Worm (Caenorhabditis elegans): ENCODE data around the gene T01H3.5.

DNA sequence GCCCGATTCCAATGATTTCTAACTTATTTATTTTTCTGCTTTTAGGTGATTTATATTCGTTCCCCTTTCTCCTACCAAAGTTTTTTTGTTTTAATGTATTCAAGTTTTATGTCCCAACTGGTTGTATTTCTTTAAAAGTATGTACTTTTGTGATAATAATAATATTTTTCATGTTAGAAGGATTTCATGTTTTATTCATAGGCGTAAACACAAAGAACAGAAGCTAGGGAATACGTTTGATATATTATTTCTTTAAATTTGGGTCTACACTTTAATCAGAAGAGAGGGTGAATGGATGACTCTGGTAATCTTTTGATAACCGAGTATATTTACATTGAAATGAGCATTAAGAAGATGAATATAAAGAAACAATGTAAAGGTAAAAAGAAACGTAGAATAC, 13.3 kb upstream of the T01H3.5 start:
- TF ChIP-seq tbx-37 (GFP tag; conservative IDR thresholded peaks at IDR 0.05) (no peak), sea-1 (GFP tag; conservative IDR thresholded peaks at IDR 0.05) (no peak), ama-1 (optimal IDR thresholded peaks at IDR 0.05) (no peak), hmbx-1 (tag; optimal IDR thresholded peaks at IDR 0.05) (no peak), ets-7 (tag; optimal IDR thresholded peaks at IDR 0.05) (no peak)

All from whole organism, early embryonic.